Worm (Caenorhabditis elegans) whole organism, late embryonic: ENCODE results near the gene klp-18.

Experiments
- F13H6.1 ChIP-seq: sonication (generic microtip); optimal IDR thresholded peaks from 2 replicates; lab custom pipeline; 2016; ENCODE audit warnings: missing genetic modification characterization, missing compliant biosample characterization
- K09A11.1 ChIP-seq: sonication (generic microtip); optimal IDR thresholded peaks from 2 replicates; lab custom pipeline; 2017; ENCODE audit warnings: antibody characterized with exemption, mild to moderate bottlenecking, missing genetic modification characterization, missing compliant biosample characterization; ENCODE audit not compliant: insufficient read depth
- T23F11.4 ChIP-seq: fragments of 200-800 bp; sonication (Bioruptor generic); optimal IDR thresholded peaks from 2 replicates; lab custom pipeline; 2018; ENCODE audit warnings: mild to moderate bottlenecking, missing genetic modification characterization, missing compliant biosample characterization
- Y22D7AL.16 ChIP-seq: sonication (generic microtip); optimal IDR thresholded peaks from 2 replicates; lab custom pipeline; 2016; ENCODE audit warnings: missing genetic modification characterization, missing compliant biosample characterization
- ahr-1 ChIP-seq: sonication (generic microtip); optimal IDR thresholded peaks from 2 replicates; lab custom pipeline; 2016; ENCODE audit warnings: missing genetic modification characterization, missing compliant biosample characterization
- ama-1 ChIP-seq: fragments of 150-350 bp; optimal IDR thresholded peaks from 2 replicates; lab custom pipeline; 2014
- ceh-18 ChIP-seq: sonication (generic microtip); optimal IDR thresholded peaks from 2 replicates; lab custom pipeline; 2016; ENCODE audit warnings: missing genetic modification characterization, missing compliant biosample characterization
- ceh-19 ChIP-seq: fragments of 200-800 bp; sonication (Bioruptor generic); optimal IDR thresholded peaks from 2 replicates; lab custom pipeline; 2018; ENCODE audit warnings: mild to moderate bottlenecking, missing genetic modification characterization, missing compliant biosample characterization
- ceh-22 ChIP-seq: sonication (generic microtip); optimal IDR thresholded peaks from 2 replicates; lab custom pipeline; 2017; ENCODE audit warnings: missing biosample characterization, missing genetic modification characterization
- che-1 ChIP-seq: sonication (generic microtip); optimal IDR thresholded peaks from 2 replicates; lab custom pipeline; 2016; ENCODE audit warnings: mild to moderate bottlenecking, missing genetic modification characterization, missing compliant biosample characterization
- dmd-4 ChIP-seq: sonication (generic microtip); optimal IDR thresholded peaks from 2 replicates; lab custom pipeline; 2016; ENCODE audit warnings: borderline replicate concordance, missing genetic modification characterization, missing compliant biosample characterization
- dve-1 ChIP-seq: sonication (generic microtip); optimal IDR thresholded peaks from 2 replicates; lab custom pipeline; 2017; ENCODE audit warnings: antibody characterized with exemption, mild to moderate bottlenecking, missing genetic modification characterization, missing compliant biosample characterization
- elt-2 ChIP-seq: sonication (generic microtip); optimal IDR thresholded peaks from 2 replicates; lab custom pipeline; 2016; ENCODE audit warnings: missing genetic modification reagents, missing genetic modification characterization, missing compliant biosample characterization
- elt-4 ChIP-seq: sonication (generic microtip); optimal IDR thresholded peaks from 2 replicates; lab custom pipeline; 2016; ENCODE audit warnings: missing genetic modification characterization, missing compliant biosample characterization
- ets-4 ChIP-seq: sonication (generic microtip); optimal IDR thresholded peaks from 2 replicates; lab custom pipeline; 2016; ENCODE audit warnings: missing genetic modification characterization, missing compliant biosample characterization
- gmeb-2 ChIP-seq: sonication (generic microtip); optimal IDR thresholded peaks from 2 replicates; lab custom pipeline; 2016; ENCODE audit warnings: missing genetic modification characterization, inconsistent platforms, missing compliant biosample characterization
- hlh-15 ChIP-seq: sonication (generic microtip); optimal IDR thresholded peaks from 2 replicates; lab custom pipeline; 2016; ENCODE audit warnings: missing genetic modification characterization, missing compliant biosample characterization
- hlh-30 ChIP-seq: sonication (generic microtip); optimal IDR thresholded peaks from 2 replicates; lab custom pipeline; 2017; ENCODE audit warnings: antibody characterized with exemption, missing genetic modification characterization, missing compliant biosample characterization; ENCODE audit not compliant: insufficient read depth
- nhr-232 ChIP-seq: sonication (generic microtip); optimal IDR thresholded peaks from 2 replicates; lab custom pipeline; 2016; ENCODE audit warnings: missing genetic modification characterization, missing compliant biosample characterization
- npax-4 ChIP-seq: sonication (generic microtip); optimal IDR thresholded peaks from 2 replicates; lab custom pipeline; 2016; ENCODE audit warnings: missing genetic modification characterization, missing compliant biosample characterization
- pag-3 ChIP-seq: sonication (generic microtip); optimal IDR thresholded peaks from 2 replicates; lab custom pipeline; 2016; ENCODE audit warnings: missing compliant biosample characterization, missing genetic modification characterization, borderline replicate concordance
- pat-9 ChIP-seq: fragments of 200-800 bp; sonication (Bioruptor generic); optimal IDR thresholded peaks from 2 replicates; lab custom pipeline; 2018; ENCODE audit warnings: mild to moderate bottlenecking, missing genetic modification characterization, moderate library complexity, missing compliant biosample characterization
- pros-1 ChIP-seq: fragments of 150-350 bp; optimal IDR thresholded peaks from 2 replicates; lab custom pipeline; 2014; ENCODE audit warnings: missing biosample characterization, missing genetic modification reagents, missing genetic modification characterization
- ref-2 ChIP-seq: sonication (generic microtip); optimal IDR thresholded peaks from 2 replicates; lab custom pipeline; 2016; ENCODE audit warnings: missing genetic modification characterization, missing compliant biosample characterization
- rnt-1 ChIP-seq: sonication (generic microtip); optimal IDR thresholded peaks from 2 replicates; lab custom pipeline; 2016; ENCODE audit warnings: missing genetic modification characterization, missing compliant biosample characterization
- sdc-2 ChIP-seq: sonication (generic microtip); optimal IDR thresholded peaks from 2 replicates; lab custom pipeline; 2016; ENCODE audit warnings: missing genotype, missing genetic modification characterization, missing compliant biosample characterization
- sox-2 ChIP-seq: fragments of 200-800 bp; sonication (Bioruptor generic); IDR thresholded peaks from 2 replicates; pipeline ENCODE4 v1.3.6; 2022; ENCODE audit warnings: missing genetic modification reagents, missing genetic modification characterization, missing compliant biosample characterization
- syd-9 ChIP-seq: sonication (generic microtip); optimal IDR thresholded peaks from 2 replicates; lab custom pipeline; 2016; ENCODE audit warnings: mild to moderate bottlenecking, missing genetic modification characterization, moderate library complexity, missing compliant biosample characterization
- tbx-2 ChIP-seq: sonication (generic microtip); optimal IDR thresholded peaks from 2 replicates; lab custom pipeline; 2016; ENCODE audit warnings: missing genetic modification characterization, missing compliant biosample characterization
- ttx-3 ChIP-seq: sonication (generic microtip); optimal IDR thresholded peaks from 2 replicates; lab custom pipeline; 2016; ENCODE audit warnings: missing genetic modification reagents, missing genetic modification characterization, missing compliant biosample characterization
- unc-3 ChIP-seq, 2 experiments: fragments of 200-800 bp in 1 of 2; sonication (Bioruptor generic) in 1 of 2; sonication (generic microtip) in 1 of 2; conservative IDR thresholded peaks in 1 of 2; optimal IDR thresholded peaks in 1 of 2; 2 replicates each; pipeline versions ENCODE4 v1.3.6 to Lab custom; 2016 to 2022; ENCODE audit warnings: missing compliant biosample characterization in 2 of 2, missing genetic modification characterization in 2 of 2, missing genetic modification reagents in 1 of 2
- ztf-16 ChIP-seq: sonication (generic microtip); optimal IDR thresholded peaks from 2 replicates; lab custom pipeline; 2017; ENCODE audit warnings: missing genetic modification characterization, missing compliant biosample characterization

The klp-18 gene

DNA sequence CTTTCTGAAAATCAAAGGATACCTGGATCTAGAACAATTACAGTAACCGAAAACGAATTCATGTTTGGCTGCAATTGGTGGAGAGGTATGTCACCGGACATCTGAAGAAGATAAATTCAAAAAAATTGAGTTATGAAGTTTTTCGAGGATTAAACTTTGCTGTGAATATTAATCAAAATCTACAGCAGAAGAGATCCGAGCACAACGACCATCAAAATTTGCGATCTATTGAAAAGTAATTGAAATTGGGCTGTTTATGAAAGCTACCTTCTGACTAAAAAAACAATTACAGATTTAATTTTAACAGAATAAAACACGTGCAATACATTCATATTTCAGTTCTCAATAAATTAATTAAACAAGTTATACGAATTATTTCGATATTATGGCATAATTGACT, 7.6 kb upstream of the klp-18 start, which contains the start of gene C06G3.8:
Gene C06G3.8, minus strand, starts transcription at position 101 of the 400 bp plus-strand sequence.
- TF ChIP-seq sdc-2 (tag; lab: Kevin White, UChicago): no peak
- TF ChIP-seq syd-9 (tag; lab: Kevin White, UChicago): no peak
- TF ChIP-seq rnt-1 (tag; lab: Kevin White, UChicago): no peak
- TF ChIP-seq ahr-1 (tag; lab: Kevin White, UChicago): no peak
- no peak for TF ChIP-seq F13H6.1
- TF ChIP-seq pat-9 (tag; lab: Kevin White, UChicago): no peak
- TF ChIP-seq pros-1: no peak
- no peak for TF ChIP-seq hlh-30 (tag; lab: Kevin White, UChicago)
- no peak for TF ChIP-seq elt-4 (tag; lab: Kevin White, UChicago)
- TF ChIP-seq ceh-22 (tag; lab: Kevin White, UChicago): no peak
- TF ChIP-seq hlh-15 (tag; lab: Kevin White, UChicago): no peak
- TF ChIP-seq nhr-232 (tag; lab: Kevin White, UChicago): no peak
- TF ChIP-seq pag-3 (tag; lab: Kevin White, UChicago): no peak
- no peak for TF ChIP-seq ama-1 (lab: Kevin White, UChicago)
- TF ChIP-seq dve-1 (tag; lab: Kevin White, UChicago): no peak
- no peak for TF ChIP-seq dmd-4 (tag; lab: Kevin White, UChicago)
- no peak for TF ChIP-seq Y22D7AL.16 (tag; lab: Kevin White, UChicago)
- TF ChIP-seq unc-3 (GFP tag; conservative IDR thresholded peaks at IDR 0.05; lab: Robert Waterston, UW): no peak
- no peak for TF ChIP-seq unc-3 (tag; optimal IDR thresholded peaks at IDR 0.05; lab: Kevin White, UChicago)

DNA sequence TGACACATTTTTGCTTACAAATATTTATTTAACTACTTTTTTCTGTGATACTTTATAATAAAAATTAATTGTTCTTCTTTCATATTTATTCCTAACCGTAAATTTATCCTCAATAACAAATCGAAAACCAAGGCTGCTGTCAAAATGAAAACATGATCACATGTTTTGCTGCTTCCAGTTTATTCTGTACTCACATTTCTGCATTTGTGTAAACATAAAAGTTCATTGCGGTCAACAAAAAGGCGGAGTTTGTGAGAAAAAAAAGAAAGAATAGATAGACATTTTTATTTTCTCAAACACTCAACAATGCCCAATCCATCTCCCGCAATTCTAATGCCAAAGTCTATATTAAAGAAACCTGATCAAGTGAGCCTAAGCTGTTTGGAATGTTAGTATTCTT, 4.2 kb upstream of the klp-18 start, which contains the start of gene C06G3.3:
Gene C06G3.3, plus strand, starts transcription at position 301 of the 400 bp plus-strand sequence.
- TF ChIP-seq nhr-232 (tag; lab: Kevin White, UChicago): no peak
- no peak for TF ChIP-seq npax-4 (tag; lab: Kevin White, UChicago)
- no peak for TF ChIP-seq che-1 (tag; lab: Kevin White, UChicago)
- TF ChIP-seq ets-4 (tag; lab: Kevin White, UChicago): no peak
- no peak for TF ChIP-seq ceh-19 (GFP tag; lab: Kevin White, UChicago)
- TF ChIP-seq ceh-18 (tag; lab: Kevin White, UChicago): no peak
- TF ChIP-seq ttx-3 (tag; lab: Kevin White, UChicago): no peak
- no peak for TF ChIP-seq ref-2 (tag; lab: Kevin White, UChicago)
- no peak for TF ChIP-seq sox-2 (GFP tag; lab: Robert Waterston, UW)
- no peak for TF ChIP-seq elt-2 (tag; lab: Kevin White, UChicago)
- no peak for TF ChIP-seq K09A11.1 (tag; lab: Kevin White, UChicago)

DNA sequence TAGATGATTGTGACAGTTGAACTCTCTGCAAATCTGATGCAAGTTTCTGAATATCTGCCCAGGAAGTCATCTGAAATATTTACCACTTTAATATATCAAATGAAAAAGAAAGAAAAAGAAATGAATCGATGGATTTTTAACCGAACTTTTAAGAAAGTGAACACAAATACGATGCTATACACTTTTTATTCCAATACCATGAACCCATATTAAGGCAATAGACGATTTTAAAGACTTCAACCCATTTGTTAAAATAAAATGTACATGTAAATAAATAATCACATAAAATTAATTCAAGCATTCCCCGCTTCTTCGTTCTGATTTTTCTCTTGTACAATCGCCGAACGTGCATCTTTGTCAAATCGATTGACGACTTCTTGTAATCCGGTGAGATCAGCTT, 3.2 kb upstream of the klp-18 start, which contains the start of gene ufl-1:
Gene ufl-1, minus strand, starts transcription at position 70 of the 400 bp plus-strand sequence.
- TF ChIP-seq tbx-2 (tag; lab: Kevin White, UChicago): no peak
- TF ChIP-seq hlh-30 (tag; lab: Kevin White, UChicago): no peak
- TF ChIP-seq ceh-18 (tag; lab: Kevin White, UChicago): no peak
- no peak for TF ChIP-seq gmeb-2
- no peak for TF ChIP-seq unc-3 (GFP tag; conservative IDR thresholded peaks at IDR 0.05; lab: Robert Waterston, UW)
- TF ChIP-seq unc-3 (tag; optimal IDR thresholded peaks at IDR 0.05; lab: Kevin White, UChicago): no peak
- TF ChIP-seq ztf-16 (tag; lab: Kevin White, UChicago): no peak
- TF ChIP-seq sox-2 (GFP tag; lab: Robert Waterston, UW): no peak
- no peak for TF ChIP-seq T23F11.4 (GFP tag; lab: Kevin White, UChicago)

DNA sequence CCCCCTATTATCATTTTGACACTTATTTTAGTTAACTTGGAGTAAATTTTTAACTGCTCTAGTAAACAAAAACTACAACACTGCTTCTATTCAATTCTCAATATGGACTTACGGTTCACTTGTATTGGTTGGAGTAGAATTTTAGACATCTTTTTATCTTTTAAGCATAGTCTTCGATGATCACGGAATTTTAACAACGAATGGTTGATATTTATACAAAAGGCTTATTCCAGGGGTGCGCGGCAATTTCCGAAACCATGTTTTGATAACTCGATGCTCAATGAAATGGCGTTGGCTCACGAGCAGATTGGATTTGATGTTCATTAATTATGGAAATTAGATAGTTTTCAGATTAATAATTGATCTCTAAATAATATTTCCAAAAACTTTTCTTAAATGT, 3.4 kb downstream of the klp-18 start:
- TF ChIP-seq che-1 (tag; lab: Kevin White, UChicago) (no peak), ttx-3 (tag; lab: Kevin White, UChicago) (no peak)
